Fruit fly (Drosophila melanogaster) whole organism, embryonic: ENCODE measurements around the gene vari.
A peak's percentile ranks its signal among the peaks of the same experiment; 100 is the strongest.

Experiments used
- Abd-B ChIP-seq: fragments of 200-800 bp; sonication (Bioruptor generic); optimal IDR thresholded peaks from 2 replicates; lab custom pipeline; 2018; ENCODE audit warnings: missing biosample characterization, mild to moderate bottlenecking, missing genetic modification characterization, moderate library complexity
- Bgb ChIP-seq: fragments of 200-800 bp; sonication (Bioruptor generic); IDR thresholded peaks from 2 replicates; pipeline ENCODE4 v1.3.6; 2022; ENCODE audit warnings: missing biosample characterization, missing genetic modification characterization; ENCODE audit not compliant: partially characterized antibody
- Blimp-1 ChIP-seq: fragments of 200-800 bp; sonication (Bioruptor generic); optimal IDR thresholded peaks from 3 replicates; lab custom pipeline; 2018; ENCODE audit warnings: missing biosample characterization, missing genetic modification characterization, mild to moderate bottlenecking, moderate library complexity, missing genetic modification reagents
- Bteb2 ChIP-seq: fragments of 200-800 bp; sonication (Bioruptor generic); optimal IDR thresholded peaks from 2 replicates; lab custom pipeline; 2016; ENCODE audit warnings: missing biosample characterization, missing genetic modification characterization
- CG1024 ChIP-seq: fragments of 200-800 bp; sonication (Bioruptor generic); IDR thresholded peaks from 2 replicates; pipeline ENCODE4 v1.3.6; 2022; ENCODE audit warnings: missing biosample characterization, missing genetic modification characterization
- CG10267 ChIP-seq: fragments of 200-800 bp; sonication (Bioruptor generic); optimal IDR thresholded peaks from 2 replicates; lab custom pipeline; 2018; ENCODE audit warnings: missing biosample characterization, mild to moderate bottlenecking, missing genetic modification characterization, moderate library complexity
- CG10431 ChIP-seq: fragments of 200-800 bp; sonication (Bioruptor generic); optimal IDR thresholded peaks from 3 replicates; lab custom pipeline; 2018; ENCODE audit warnings: missing biosample characterization, mild to moderate bottlenecking, missing genetic modification characterization
- CG10959 ChIP-seq: fragments of 200-800 bp; sonication (Bioruptor generic); IDR thresholded peaks from 2 replicates; pipeline ENCODE4 v1.3.6; 2022; ENCODE audit warnings: missing biosample characterization, missing genetic modification characterization
- CG10979 ChIP-seq: fragments of 200-800 bp; sonication (Bioruptor generic); optimal IDR thresholded peaks from 2 replicates; lab custom pipeline; 2018; ENCODE audit warnings: missing biosample characterization, mild to moderate bottlenecking, missing genetic modification characterization, moderate library complexity
- CG16813 ChIP-seq: fragments of 200-800 bp; sonication (Bioruptor generic); IDR thresholded peaks from 3 replicates; pipeline ENCODE4 v1.3.6; 2022; ENCODE audit warnings: missing biosample characterization, missing genetic modification characterization; ENCODE audit not compliant: partially characterized antibody
- CG17829 ChIP-seq: fragments of 200-800 bp; optimal IDR thresholded peaks from 2 replicates; lab custom pipeline; 2019; ENCODE audit warnings: missing biosample characterization, mild to moderate bottlenecking, missing genetic modification characterization, moderate library complexity
- CG17912 ChIP-seq: fragments of 200-800 bp; sonication (Bioruptor generic); optimal IDR thresholded peaks from 2 replicates; lab custom pipeline; 2018; ENCODE audit warnings: missing biosample characterization, mild to moderate bottlenecking, missing genetic modification characterization
- CG32772 ChIP-seq: fragments of 200-800 bp; sonication (Bioruptor generic); IDR thresholded peaks from 2 replicates; pipeline ENCODE4 v1.3.6; 2022; ENCODE audit warnings: missing biosample characterization, missing genetic modification characterization
- CG34224 ChIP-seq: fragments of 200-800 bp; sonication (Bioruptor generic); IDR thresholded peaks from 3 replicates; pipeline ENCODE4 v1.3.6; 2022; ENCODE audit warnings: missing biosample characterization, missing genetic modification characterization; ENCODE audit not compliant: partially characterized antibody
- CG34376 ChIP-seq: fragments of 200-800 bp; sonication (Bioruptor generic); optimal IDR thresholded peaks from 2 replicates; lab custom pipeline; 2018; ENCODE audit warnings: missing biosample characterization, mild to moderate bottlenecking, missing genetic modification characterization
- CG5953 ChIP-seq: fragments of 200-800 bp; sonication (Bioruptor generic); IDR thresholded peaks from 2 replicates; pipeline ENCODE4 v1.3.6; 2022; ENCODE audit warnings: missing biosample characterization, missing genetic modification characterization
- CG8478 ChIP-seq: fragments of >200 bp; optimal IDR thresholded peaks from 2 replicates; lab custom pipeline; 2018
- CG9215 ChIP-seq: fragments of 200-800 bp; sonication (Bioruptor generic); IDR thresholded peaks from 2 replicates; pipeline ENCODE4 v1.3.6; 2022; ENCODE audit warnings: missing biosample characterization, missing genetic modification characterization
- CTCF ChIP-seq: fragments of 200-800 bp; sonication (Bioruptor generic); optimal IDR thresholded peaks from 2 replicates; lab custom pipeline; 2017; ENCODE audit warnings: missing biosample characterization, mild to moderate bottlenecking, missing genetic modification characterization, moderate library complexity
- D ChIP-seq, 2 experiments: fragments of 200-800 bp in 1 of 2; fragments of >200 bp in 1 of 2; sonication (Bioruptor generic) in 1 of 2; optimal IDR thresholded peaks; 2 replicates in 1 of 2; 3 replicates in 1 of 2; lab custom pipeline; 2017; ENCODE audit warnings: mild to moderate bottlenecking in 1 of 2, missing biosample characterization in 1 of 2, missing genetic modification characterization in 1 of 2, missing genetic modification reagents in 1 of 2
- ERR ChIP-seq: fragments of 200-800 bp; sonication (Bioruptor generic); optimal IDR thresholded peaks from 2 replicates; lab custom pipeline; 2016; ENCODE audit warnings: missing biosample characterization, missing genetic modification characterization
- Fer3 ChIP-seq: fragments of 200-800 bp; sonication (Bioruptor generic); optimal IDR thresholded peaks from 2 replicates; lab custom pipeline; 2018; ENCODE audit warnings: missing biosample characterization, mild to moderate bottlenecking, missing genetic modification characterization, moderate library complexity
- HLH3B ChIP-seq: fragments of 200-800 bp; sonication (Bioruptor generic); IDR thresholded peaks from 2 replicates; pipeline ENCODE4 v1.3.6; 2022; ENCODE audit warnings: missing biosample characterization, missing genetic modification characterization
- Sry-β ChIP-seq: fragments of 200-800 bp; sonication (Bioruptor generic); optimal IDR thresholded peaks from 2 replicates; lab custom pipeline; 2018; ENCODE audit warnings: missing biosample characterization, mild to moderate bottlenecking, missing genetic modification characterization, moderate library complexity
- Ssrp ChIP-seq: fragments of 200-800 bp; sonication (Bioruptor generic); optimal IDR thresholded peaks from 2 replicates; lab custom pipeline; 2018; ENCODE audit warnings: missing biosample characterization, mild to moderate bottlenecking, missing genetic modification characterization, moderate library complexity
- ab ChIP-seq: fragments of 200-800 bp; sonication (Bioruptor generic); optimal IDR thresholded peaks from 2 replicates; lab custom pipeline; 2016; ENCODE audit warnings: missing biosample characterization, missing genetic modification characterization
- ara ChIP-seq: fragments of 200-800 bp; sonication (Bioruptor generic); IDR thresholded peaks from 2 replicates; pipeline ENCODE4 v1.3.6; 2022; ENCODE audit warnings: missing biosample characterization, missing genetic modification characterization
- bbx ChIP-seq: fragments of 200-800 bp; sonication (Bioruptor generic); IDR thresholded peaks from 2 replicates; pipeline ENCODE4 v1.3.6; 2022; ENCODE audit warnings: missing biosample characterization, missing genetic modification characterization; ENCODE audit not compliant: partially characterized antibody
- bcd ChIP-seq: fragments of 200-800 bp; sonication (Bioruptor generic); optimal IDR thresholded peaks from 2 replicates; lab custom pipeline; 2017; ENCODE audit warnings: missing biosample characterization, mild to moderate bottlenecking, missing genetic modification characterization
- cg ChIP-seq: fragments of 200-800 bp; sonication (Bioruptor generic); optimal IDR thresholded peaks from 3 replicates; lab custom pipeline; 2019; ENCODE audit warnings: missing biosample characterization, mild to moderate bottlenecking, missing genetic modification characterization, moderate library complexity
- chm ChIP-seq: fragments of 200-800 bp; sonication (Bioruptor generic); IDR thresholded peaks from 2 replicates; pipeline ENCODE4 v1.3.6; 2022; ENCODE audit warnings: missing biosample characterization, missing genetic modification characterization
- disco-r ChIP-seq: fragments of 200-800 bp; sonication (Bioruptor generic); optimal IDR thresholded peaks from 2 replicates; lab custom pipeline; 2016; ENCODE audit warnings: missing biosample characterization, missing genetic modification characterization
- eve ChIP-seq, 2 experiments: fragments of >200 bp; optimal IDR thresholded peaks; 2 replicates each; lab custom pipeline; 2017; ENCODE audit warnings: missing biosample characterization in 2 of 2, missing genetic modification characterization in 2 of 2
- hkb ChIP-seq, 2 experiments: fragments of 200-800 bp in 1 of 2; fragments of >200 bp in 1 of 2; sonication (Bioruptor generic) in 1 of 2; IDR thresholded peaks in 1 of 2; optimal IDR thresholded peaks in 1 of 2; 2 replicates each; pipeline versions ENCODE4 v1.3.6 to Lab custom; 2017 to 2022; ENCODE audit warnings: missing biosample characterization in 1 of 2, missing genetic modification characterization in 1 of 2
- kah ChIP-seq: fragments of 200-800 bp; sonication (Bioruptor generic); optimal IDR thresholded peaks from 2 replicates; lab custom pipeline; 2018; ENCODE audit warnings: missing biosample characterization, mild to moderate bottlenecking, missing genetic modification characterization
- ken ChIP-seq: fragments of 200-800 bp; sonication (Bioruptor generic); IDR thresholded peaks from 3 replicates; pipeline ENCODE4 v1.3.6; 2022; ENCODE audit warnings: missing biosample characterization, missing genetic modification characterization
- kni ChIP-seq: fragments of 200-800 bp; sonication (Bioruptor generic); optimal IDR thresholded peaks from 3 replicates; lab custom pipeline; 2017; ENCODE audit warnings: mild to moderate bottlenecking, missing biosample characterization, missing genetic modification reagents, missing genetic modification characterization
- oc ChIP-seq: fragments of 200-800 bp; sonication (Bioruptor generic); optimal IDR thresholded peaks from 2 replicates; lab custom pipeline; 2018; ENCODE audit warnings: missing biosample characterization, mild to moderate bottlenecking, missing genetic modification characterization, moderate library complexity
- onecut ChIP-seq: fragments of 200-800 bp; sonication (Bioruptor generic); IDR thresholded peaks from 2 replicates; pipeline ENCODE4 v1.3.6; 2022; ENCODE audit warnings: missing biosample characterization, missing genetic modification characterization
- org-1 ChIP-seq: fragments of 200-800 bp; sonication (Bioruptor generic); optimal IDR thresholded peaks from 2 replicates; lab custom pipeline; 2017; ENCODE audit warnings: missing biosample characterization, missing genetic modification characterization
- pho ChIP-seq: fragments of 200-800 bp; sonication (Bioruptor generic); optimal IDR thresholded peaks from 2 replicates; lab custom pipeline; 2016; ENCODE audit warnings: missing biosample characterization, missing genetic modification characterization
- rib ChIP-seq: fragments of 200-800 bp; sonication (Bioruptor generic); IDR thresholded peaks from 2 replicates; pipeline ENCODE4 v1.3.6; 2022; ENCODE audit warnings: missing biosample characterization, missing genetic modification characterization
- run ChIP-seq: fragments of 200-800 bp; sonication (Bioruptor generic); optimal IDR thresholded peaks from 3 replicates; lab custom pipeline; 2018; ENCODE audit warnings: missing biosample characterization, mild to moderate bottlenecking, missing genetic modification characterization
- tio ChIP-seq: fragments of 200-800 bp; sonication (Bioruptor generic); optimal IDR thresholded peaks from 2 replicates; lab custom pipeline; 2017; ENCODE audit warnings: missing biosample characterization, missing genetic modification characterization, inconsistent platforms
- unpg ChIP-seq: fragments of 200-800 bp; sonication (Bioruptor generic); optimal IDR thresholded peaks from 3 replicates; lab custom pipeline; 2018; ENCODE audit warnings: missing biosample characterization, mild to moderate bottlenecking, missing genetic modification characterization, moderate library complexity
- vfl ChIP-seq: fragments of 200-800 bp; sonication (Bioruptor generic); optimal IDR thresholded peaks from 2 replicates; lab custom pipeline; 2016; ENCODE audit warnings: missing biosample characterization, missing genetic modification characterization
- zen2 ChIP-seq: fragments of 200-800 bp; sonication (Bioruptor generic); IDR thresholded peaks from 3 replicates; pipeline ENCODE4 v1.3.6; 2022; ENCODE audit warnings: missing biosample characterization, missing genetic modification characterization; ENCODE audit not compliant: partially characterized antibody

Gene vari

DNA sequence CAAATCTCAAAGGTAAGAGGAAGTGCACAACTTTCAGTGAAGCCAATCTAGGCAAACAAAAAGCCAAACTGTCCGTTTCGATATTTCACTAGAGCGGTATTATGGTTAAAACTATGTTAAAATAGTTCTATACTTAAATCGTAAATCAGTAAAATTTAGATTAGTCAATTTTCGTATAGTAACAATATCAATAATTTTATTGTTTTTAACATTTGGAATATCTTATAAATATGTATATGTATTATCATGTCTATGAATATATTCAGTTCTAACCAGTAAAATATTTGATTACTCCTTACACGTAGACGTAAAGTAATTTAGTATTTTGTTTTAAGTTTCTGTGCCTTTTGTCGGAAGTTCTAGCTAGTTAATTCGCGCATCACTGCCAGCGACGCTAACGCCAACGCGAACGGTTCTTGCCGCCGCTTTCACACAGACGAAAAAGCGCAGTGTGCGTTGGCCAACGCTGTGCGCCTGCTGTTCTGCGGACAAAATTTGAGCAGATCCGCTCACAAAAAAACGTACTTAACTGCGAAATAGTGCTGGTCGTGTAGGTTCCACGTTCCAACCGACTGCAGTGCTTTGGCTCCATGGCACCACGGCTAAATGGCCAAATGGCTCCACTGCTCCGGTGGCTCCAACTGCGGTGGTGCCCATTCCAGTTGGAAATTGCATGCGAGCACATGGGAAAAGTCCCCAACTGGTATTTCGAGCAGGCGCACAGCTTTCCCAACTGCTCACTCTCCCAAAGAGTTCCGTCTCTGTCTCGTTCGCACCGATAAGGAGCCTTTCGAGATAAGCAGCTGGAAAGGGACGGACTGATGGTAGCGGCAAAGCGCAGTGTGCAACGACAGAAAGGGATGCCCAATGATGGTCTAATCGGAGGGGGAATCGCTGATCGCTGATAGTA lies 26.6 kb upstream of the vari start (continued):
- TF ChIP-seq pho (GFP tag; lab: Kevin White, UChicago) (peak; percentile 39), CG10959 (GFP tag; lab: Robert Waterston, UW) (no peak), CTCF (no peak), Abd-B (GFP tag; lab: Kevin White, UChicago) (no peak), kni (GFP tag; lab: Kevin White, UChicago) (peak; percentile 91), Ssrp (tag; lab: Kevin White, UChicago) (peak; percentile 41), CG10431 (GFP tag; lab: Kevin White, UChicago) (peak; percentile 79), CG10979 (tag; lab: Kevin White, UChicago) (peak; percentile 0), org-1 (no peak), onecut (no peak), CG5953 (no peak), CG9215 (GFP tag; lab: Robert Waterston, UW) (peak; percentile 42; the same call in 1 of the 2 replicates), CG1024 (GFP tag; lab: Robert Waterston, UW) (0 out of 2 replicates have a peak, but pooled peaks have one; percentile 13), CG17912 (GFP tag; lab: Kevin White, UChicago) (peak; percentile 41), Bteb2 (GFP tag; lab: Kevin White, UChicago) (peak; percentile 6), HLH3B (GFP tag; lab: Robert Waterston, UW) (no peak), vfl (GFP tag; lab: Kevin White, UChicago) (no peak), Sry-β (GFP tag; lab: Kevin White, UChicago) (peak; percentile 96), hkb (optimal IDR thresholded peaks at IDR 0.05; lab: Kevin White, UChicago) (no peak), hkb (GFP tag; IDR thresholded peaks at IDR 0.05; lab: Robert Waterston, UW) (peak; percentile 45), CG34224 (0 out of 3 replicates have a peak, but pooled peaks have one; percentile 9), chm (0 out of 2 replicates have a peak, but pooled peaks have one; percentile 38), CG32772 (GFP tag; lab: Robert Waterston, UW) (no peak), Blimp-1 (GFP tag; lab: Kevin White, UChicago) (no peak), tio (GFP tag; lab: Kevin White, UChicago) (peak; percentile 37), CG10267 (tag; lab: Kevin White, UChicago) (peak; percentile 4), ab (GFP tag; lab: Kevin White, UChicago) (no peak), eve (GFP tag; optimal IDR thresholded peaks at IDR 0.05; lab: Kevin White, UChicago) (peak in 1 of 2 experiments; percentile 1), Bgb (GFP tag; lab: Robert Waterston, UW) (peak; percentile 62; the same call in 1 of the 2 replicates), CG17829 (tag; lab: Kevin White, UChicago) (peak; percentile 43), unpg (GFP tag; lab: Kevin White, UChicago) (no peak), run (tag; lab: Kevin White, UChicago) (no peak), D (optimal IDR thresholded peaks at IDR 0.05; lab: Kevin White, UChicago) (no peak), D (GFP tag; optimal IDR thresholded peaks at IDR 0.05; lab: Kevin White, UChicago) (peak; percentile 13), CG16813 (GFP tag; lab: Robert Waterston, UW) (0 out of 3 replicates have a peak, but pooled peaks have one; percentile 33), bcd (GFP tag; lab: Kevin White, UChicago) (no peak), ken (GFP tag; lab: Robert Waterston, UW) (0 out of 3 replicates have a peak, but pooled peaks have one; percentile 10), zen2 (GFP tag; lab: Robert Waterston, UW) (peak; percentile 61; the same call in 2 of the 3 replicates), CG34376 (GFP tag; lab: Kevin White, UChicago) (peak; percentile 83), rib (GFP tag; lab: Robert Waterston, UW) (peak; percentile 82; the same call in 1 of the 2 replicates), disco-r (no peak), bbx (GFP tag; lab: Robert Waterston, UW) (peak; percentile 80), oc (peak; percentile 54), Fer3 (tag; lab: Kevin White, UChicago) (no peak), ara (GFP tag; lab: Robert Waterston, UW) (no peak), kah (GFP tag; lab: Kevin White, UChicago) (peak; percentile 34), ERR (GFP tag; lab: Kevin White, UChicago) (peak; percentile 52), cg (peak; percentile 17), CG8478 (peak; percentile 93)
